Worm (Caenorhabditis elegans): ENCODE measurements around the gene F28H6.8.
A peak's percentile ranks its signal among the peaks of the same experiment; 100 is the strongest.

Gene F28H6.8

DNA sequence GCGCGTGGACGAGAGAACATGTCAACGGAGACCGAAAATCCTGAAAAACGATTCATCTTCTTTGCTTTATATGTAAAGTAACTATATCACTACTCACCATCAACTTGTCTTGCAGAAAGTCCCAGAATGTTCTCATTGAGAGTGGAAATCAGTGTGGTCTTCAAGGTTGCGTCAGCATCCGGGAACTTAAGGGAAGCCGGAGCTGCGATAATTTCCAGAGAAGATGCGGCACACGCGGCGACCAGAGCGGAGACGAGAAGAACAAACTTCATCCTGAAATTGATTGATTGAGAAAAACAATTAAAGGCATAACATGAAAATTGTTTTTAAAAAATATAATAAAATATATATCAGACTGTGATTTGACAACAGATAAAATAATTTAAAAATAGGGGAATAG is 30.1 kb upstream of the F28H6.8 start, which contains the start of gene vha-20 (continued):
- TF ChIP-seq tbx-9 (tag; optimal IDR thresholded peaks at IDR 0.05; ENCODE audit: borderline replicate concordance): no peak
- TF ChIP-seq cebp-1 (GFP tag; IDR thresholded peaks at IDR 0.05): no peak
- peak; percentile 13 for TF ChIP-seq cebp-1 (tag; optimal IDR thresholded peaks at IDR 0.05)
- no peak for TF ChIP-seq snpc-1.3 (tag; optimal IDR thresholded peaks at IDR 0.05; ENCODE audit: insufficient read depth)
- TF ChIP-seq gei-17 (GFP tag; optimal IDR thresholded peaks at IDR 0.05): no peak
- no peak for TF ChIP-seq B0035.1 (tag; optimal IDR thresholded peaks at IDR 0.05)
- no peak for TF ChIP-seq ceh-100 (GFP tag; IDR thresholded peaks at IDR 0.05)
- TF ChIP-seq chd-7 (tag; optimal IDR thresholded peaks at IDR 0.05): peak; percentile 55
- no peak for TF ChIP-seq ceh-91 (GFP tag; IDR thresholded peaks at IDR 0.05)
- no peak for TF ChIP-seq cebp-2 (GFP tag; IDR thresholded peaks at IDR 0.05)
- no peak for TF ChIP-seq dpl-1 (GFP tag; optimal IDR thresholded peaks at IDR 0.05)
- no peak for TF ChIP-seq attf-3 (GFP tag; conservative IDR thresholded peaks at IDR 0.05)
- TF ChIP-seq nfya-2 (GFP tag; IDR thresholded peaks at IDR 0.05): no peak
- no peak for TF ChIP-seq die-1 (tag; optimal IDR thresholded peaks at IDR 0.05)
- no peak for TF ChIP-seq lsy-27 (tag; optimal IDR thresholded peaks at IDR 0.05; ENCODE audit: borderline replicate concordance, insufficient read depth)
- no peak for TF ChIP-seq ztf-26 (tag; optimal IDR thresholded peaks at IDR 0.05)
- TF ChIP-seq dpff-1 (tag; optimal IDR thresholded peaks at IDR 0.05): no peak
- no peak for TF ChIP-seq mxl-1 (tag; optimal IDR thresholded peaks at IDR 0.05)
- TF ChIP-seq F37B4.10 (GFP tag; IDR thresholded peaks at IDR 0.05): no peak
- TF ChIP-seq zfh-2 (GFP tag; conservative IDR thresholded peaks at IDR 0.05): 0 out of 2 replicates have a peak, but pooled peaks have one; percentile 8
- no peak for TF ChIP-seq ekl-4 (GFP tag; IDR thresholded peaks at IDR 0.05)
- TF ChIP-seq K11D2.4 (GFP tag; IDR thresholded peaks at IDR 0.05): no peak
- TF ChIP-seq madf-3 (GFP tag; IDR thresholded peaks at IDR 0.05): no peak
- no peak for TF ChIP-seq F57C9.4 (tag; optimal IDR thresholded peaks at IDR 0.05)
- peak; percentile 33; the same call in 1 of the 2 replicates for TF ChIP-seq mcd-1 (GFP tag; IDR thresholded peaks at IDR 0.05)
- no peak for TF ChIP-seq aptf-3 (GFP tag; IDR thresholded peaks at IDR 0.05)
- TF ChIP-seq lag-1 (GFP tag; IDR thresholded peaks at IDR 0.05): no peak
- no peak for TF ChIP-seq ztf-28 (GFP tag; IDR thresholded peaks at IDR 0.05)
- no peak for TF ChIP-seq F49E8.2 (tag; optimal IDR thresholded peaks at IDR 0.05; ENCODE audit: insufficient read depth)
- TF ChIP-seq Y56A3A.18 (GFP tag; IDR thresholded peaks at IDR 0.05): peak; percentile 25; the same call in 1 of the 2 replicates
- TF ChIP-seq dox-1 (GFP tag; IDR thresholded peaks at IDR 0.05): no peak
- TF ChIP-seq efl-1 (GFP tag; optimal IDR thresholded peaks at IDR 0.05): no peak
- TF ChIP-seq bed-2 (GFP tag; IDR thresholded peaks at IDR 0.05): no peak
- no peak for TF ChIP-seq unc-130 (GFP tag; optimal IDR thresholded peaks at IDR 0.05)
- TF ChIP-seq F52B5.7 (tag; optimal IDR thresholded peaks at IDR 0.05): peak; percentile 13
- TF ChIP-seq lir-1 (GFP tag; conservative IDR thresholded peaks at IDR 0.05): no peak
- no peak for TF ChIP-seq egrh-3 (GFP tag; IDR thresholded peaks at IDR 0.05)
- no peak for TF ChIP-seq nhr-120 (GFP tag; IDR thresholded peaks at IDR 0.05)
- TF ChIP-seq sptf-2 (GFP tag; optimal IDR thresholded peaks at IDR 0.05): no peak
- peak in 1 of 2 experiments; percentile 16 for TF ChIP-seq let-607 (tag; optimal IDR thresholded peaks at IDR 0.05)
- TF ChIP-seq nhr-179 (tag; optimal IDR thresholded peaks at IDR 0.05): no peak
- TF ChIP-seq attf-5 (GFP tag; optimal IDR thresholded peaks at IDR 0.05): no peak
- no peak for TF ChIP-seq fkh-3 (tag; optimal IDR thresholded peaks at IDR 0.05)
- TF ChIP-seq snpc-3.4 (tag; optimal IDR thresholded peaks at IDR 0.05): no peak
- no peak for TF ChIP-seq F57A8.1 (GFP tag; optimal IDR thresholded peaks at IDR 0.05)
- no peak for TF ChIP-seq F23B12.7 (tag; optimal IDR thresholded peaks at IDR 0.05; ENCODE audit: insufficient read depth)
- TF ChIP-seq ztf-22 (GFP tag; optimal IDR thresholded peaks at IDR 0.05): no peak
- TF ChIP-seq madf-8 (GFP tag; conservative IDR thresholded peaks at IDR 0.05): no peak
- TF ChIP-seq Y79H2A.3 (GFP tag; conservative IDR thresholded peaks at IDR 0.05): no peak
